Worm (Caenorhabditis elegans) whole organism, L4/young adult: ENCODE results near the gene cfap-20.

Experiments
- W03F9.2 ChIP-seq: fragments of 150-350 bp; optimal IDR thresholded peaks from 2 replicates; lab custom pipeline; 2014; ENCODE audit warnings: missing biosample characterization, missing genetic modification characterization
- dao-5 ChIP-seq: sonication (generic microtip); optimal IDR thresholded peaks from 2 replicates; lab custom pipeline; 2016; ENCODE audit warnings: missing genotype, missing genetic modification characterization, moderate library complexity, missing compliant biosample characterization
- him-1 ChIP-seq: sonication (generic microtip); optimal IDR thresholded peaks from 2 replicates; lab custom pipeline; 2016; ENCODE audit warnings: missing genotype, missing genetic modification reagents, missing genetic modification characterization, missing compliant biosample characterization

Gene cfap-20

ce11 chrIII:3505051-3505548 lies 32.2 kb downstream of the cfap-20 start, which contains the start of gene lias-1:
Gene lias-1, minus strand, starts transcription at chrIII:3505101.
- TF ChIP-seq him-1 (tag; lab: Kevin White, UChicago) (peak; percentile 19), dao-5 (tag; lab: Kevin White, UChicago) (no peak), W03F9.2 (tag; lab: Kevin White, UChicago) (peak; percentile 94)

DNA sequence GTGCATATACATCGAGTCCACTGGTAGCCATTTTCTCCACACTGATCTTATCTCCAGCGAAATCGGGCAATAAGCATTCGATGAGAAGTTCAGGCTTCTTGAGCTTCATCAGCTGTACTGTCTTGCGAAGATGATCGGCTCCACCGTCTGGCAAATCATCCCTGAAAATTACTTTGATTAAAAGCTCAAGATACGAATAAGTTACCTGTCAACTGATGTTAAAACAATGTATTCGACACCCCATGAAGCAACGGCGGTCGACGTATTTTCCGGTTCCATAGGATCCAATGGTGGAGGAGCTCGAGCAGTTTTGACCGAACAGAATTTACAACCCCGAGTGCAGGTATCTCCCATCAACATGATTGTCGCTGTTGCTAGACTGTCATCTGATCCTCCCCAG lies 33.1 kb downstream of the cfap-20 start:
- TF ChIP-seq W03F9.2 (tag; lab: Kevin White, UChicago), result no peak
- no peak for TF ChIP-seq dao-5 (tag; lab: Kevin White, UChicago)
- TF ChIP-seq him-1 (tag; lab: Kevin White, UChicago), result no peak

DNA sequence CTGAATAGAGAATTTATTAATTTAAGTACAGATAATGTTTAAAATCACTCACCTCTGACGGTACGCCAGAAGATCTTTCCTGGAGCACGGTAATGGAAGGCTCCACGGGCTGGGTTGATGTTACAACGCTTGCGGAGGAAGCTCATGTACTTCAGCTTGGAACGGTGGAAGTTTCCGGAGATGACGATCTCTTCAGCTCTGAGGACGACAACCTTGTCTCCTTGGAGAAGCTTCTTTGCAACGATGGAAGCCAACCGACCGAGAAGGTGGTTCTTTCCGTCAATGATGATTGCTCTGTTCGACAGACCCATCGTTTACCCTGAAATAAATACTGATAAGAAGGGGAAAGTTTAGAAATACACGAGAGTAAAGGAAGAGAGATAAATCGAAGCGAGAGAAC lies 34.0 kb downstream of the cfap-20 start, which contains the start of gene rpl-16:
Gene rpl-16, minus strand, starts transcription at position 319 of the 400 bp plus-strand sequence.
- TF ChIP-seq him-1 (tag; lab: Kevin White, UChicago) (no peak), W03F9.2 (tag; lab: Kevin White, UChicago) (no peak), dao-5 (tag; lab: Kevin White, UChicago) (no peak)

DNA sequence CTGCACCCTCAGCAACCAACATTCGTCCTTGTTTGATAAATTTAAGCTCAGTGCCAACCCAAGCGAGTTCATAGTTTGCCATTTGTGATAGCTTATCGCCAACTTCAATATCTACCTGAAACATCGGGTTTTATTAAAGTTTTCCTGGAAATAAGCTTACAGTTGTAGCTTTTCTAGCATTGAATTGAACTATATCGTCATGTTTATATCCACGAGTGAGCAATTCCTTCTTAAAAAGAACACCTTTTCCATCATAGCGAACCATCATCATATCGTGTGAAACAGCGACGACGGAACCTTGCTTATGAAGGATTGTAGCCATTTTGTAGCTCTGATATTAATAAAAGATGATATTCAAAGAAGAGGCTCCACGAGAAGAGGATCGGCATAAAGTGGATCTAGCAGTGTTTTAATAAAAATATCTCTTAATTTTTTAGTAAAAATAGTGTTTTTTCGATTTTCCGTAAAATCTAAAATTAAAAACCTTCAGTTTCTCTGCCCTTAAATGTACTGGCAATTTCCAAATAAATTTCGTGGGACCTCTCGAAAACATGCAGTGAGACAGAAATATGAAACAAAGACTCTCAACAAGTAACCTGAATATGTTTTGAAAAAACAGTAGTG lies 35.0 kb downstream of the cfap-20 start, which contains the start of gene M01F1.8:
Gene M01F1.8, minus strand, starts transcription at position 335 of the 624 bp plus-strand sequence.
- TF ChIP-seq dao-5 (tag; lab: Kevin White, UChicago) (no peak), W03F9.2 (tag; lab: Kevin White, UChicago) (no peak), him-1 (tag; lab: Kevin White, UChicago) (no peak)

DNA sequence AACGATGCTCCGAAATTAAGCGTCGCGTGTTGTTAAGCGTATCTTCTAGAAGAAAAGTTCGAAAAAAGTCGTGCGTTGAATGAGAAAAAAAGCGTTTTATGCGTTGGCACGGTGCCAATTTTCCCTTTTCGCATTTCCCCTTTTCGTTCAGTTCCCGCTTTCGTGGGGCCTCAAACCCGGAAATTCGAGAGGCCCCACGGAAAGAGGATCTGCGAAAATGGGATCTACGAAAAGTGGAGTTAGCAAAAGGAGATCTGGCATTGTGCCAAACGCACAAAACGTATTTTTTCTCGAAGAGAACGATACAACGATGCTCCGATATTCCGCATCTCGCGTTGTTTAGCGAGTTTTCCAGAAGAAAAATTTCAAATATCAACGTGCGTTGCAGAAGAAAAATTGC lies 37.5 kb downstream of the cfap-20 start:
- TF ChIP-seq W03F9.2 (tag; lab: Kevin White, UChicago), result no peak
- TF ChIP-seq dao-5 (tag; lab: Kevin White, UChicago), result no peak
- no peak for TF ChIP-seq him-1 (tag; lab: Kevin White, UChicago)

ce11 chrIII:3498957-3499356 lies 38.3 kb downstream of the cfap-20 start, which contains the start of gene M01F1.9:
Gene M01F1.9, minus strand, starts transcription at chrIII:3499057.
- TF ChIP-seq W03F9.2 (tag; lab: Kevin White, UChicago), result no peak

- no peak for TF ChIP-seq W03F9.2 (tag; lab: Kevin White, UChicago)
- no peak for TF ChIP-seq him-1 (tag; lab: Kevin White, UChicago)
- no peak for TF ChIP-seq dao-5 (tag; lab: Kevin White, UChicago)
Measured at ce11 chrIII:3493138-3493537, 44.2 kb downstream of the cfap-20 start, which contains the start of gene gly-14. Gene gly-14, minus strand, starts transcription at chrIII:3493238.

ce11 chrIII:3488224-3488623 lies 49.1 kb downstream of the cfap-20 start, which contains the start of gene C34C12.7:
Gene C34C12.7, minus strand, starts transcription at chrIII:3488341.
- no peak for TF ChIP-seq dao-5 (tag; lab: Kevin White, UChicago)

DNA sequence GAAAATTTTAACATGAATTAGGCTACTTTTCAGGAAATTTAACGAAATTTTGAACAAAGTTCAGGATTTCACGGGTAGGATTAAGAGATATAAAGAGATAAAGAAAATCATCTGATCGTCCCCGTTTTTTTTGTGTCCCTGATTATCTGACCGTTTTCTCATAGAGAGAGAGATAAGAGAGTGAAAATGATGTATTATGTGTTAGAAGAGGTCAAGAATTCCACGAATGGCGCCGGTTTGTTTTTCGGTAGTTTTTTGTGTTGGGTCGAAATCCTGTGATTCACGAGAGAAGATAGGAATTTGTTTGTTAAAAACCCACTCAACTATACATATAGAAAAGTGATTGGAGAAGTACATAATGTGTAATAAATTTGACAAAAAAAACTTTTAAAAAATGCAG lies 50.2 kb downstream of the cfap-20 start:
- TF ChIP-seq W03F9.2 (tag; lab: Kevin White, UChicago) (no peak), him-1 (tag; lab: Kevin White, UChicago) (no peak), dao-5 (tag; lab: Kevin White, UChicago) (no peak)

- no peak for TF ChIP-seq W03F9.2 (tag; lab: Kevin White, UChicago)
- no peak for TF ChIP-seq dao-5 (tag; lab: Kevin White, UChicago)
- TF ChIP-seq him-1 (tag; lab: Kevin White, UChicago), result no peak
Measured at ce11 chrIII:3486055-3486454, 51.2 kb downstream of the cfap-20 start.

- no peak for TF ChIP-seq W03F9.2 (tag; lab: Kevin White, UChicago)
- TF ChIP-seq dao-5 (tag; lab: Kevin White, UChicago), result no peak
- TF ChIP-seq him-1 (tag; lab: Kevin White, UChicago), result no peak
Measured at ce11 chrIII:3484995-3485394, 52.3 kb downstream of the cfap-20 start.
